Worm (Caenorhabditis elegans): ENCODE results near the gene R07C12.1.

Gene R07C12.1

DNA sequence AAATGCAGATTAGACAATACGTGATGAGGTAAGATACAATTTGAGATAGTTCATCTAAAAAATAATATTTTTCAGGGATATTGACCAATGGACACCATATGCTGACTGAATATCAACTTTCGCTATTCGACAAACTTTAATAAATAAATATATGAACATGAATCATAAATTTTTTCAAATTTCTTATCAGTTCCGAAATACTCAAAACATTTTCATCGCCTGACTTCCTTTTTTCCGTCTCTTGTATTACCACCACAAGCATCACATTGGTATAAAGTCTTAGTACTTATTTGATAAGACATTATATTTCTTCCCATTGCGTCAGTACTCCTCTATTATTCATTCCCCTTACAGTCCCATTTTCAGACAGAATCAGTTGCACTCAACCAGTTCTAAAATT, at the start of gene R07C12.1, which contains the start of gene K08D10.10:
Gene R07C12.1, plus strand, starts transcription at position 314 of the 400 bp plus-strand sequence.
Gene K08D10.10, plus strand, starts transcription at position 93 of the 400 bp plus-strand sequence.
- TF ChIP-seq B0261.1 (tag; optimal IDR thresholded peaks at IDR 0.05) (no peak), nhr-80 (tag; optimal IDR thresholded peaks at IDR 0.05) (peak; percentile 42)

DNA sequence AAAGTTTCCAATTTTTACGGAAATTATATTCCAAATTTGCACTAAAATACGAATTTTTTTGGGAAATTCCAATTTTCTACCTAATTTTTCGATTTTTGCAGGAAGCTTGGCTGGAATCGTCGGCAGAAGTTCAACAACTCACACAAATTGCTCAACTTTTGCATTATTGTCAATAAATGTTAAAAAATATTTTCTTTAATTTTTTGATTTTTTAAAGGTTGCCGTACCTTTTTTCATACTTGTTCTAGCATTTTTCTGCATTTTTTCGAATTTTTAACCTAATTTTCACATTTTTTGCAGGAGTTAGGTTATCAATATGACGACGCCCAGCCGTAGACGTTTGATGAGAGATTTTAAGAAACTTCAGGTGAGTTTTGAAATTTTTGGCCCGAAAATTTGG, 49.5 kb upstream of the R07C12.1 start, which contains the start of gene ubc-1:
Gene ubc-1, plus strand, starts transcription at position 301 of the 400 bp plus-strand sequence.
- TF ChIP-seq hmg-1.2 (GFP tag; IDR thresholded peaks at IDR 0.05) (no peak), cebp-1 (GFP tag; IDR thresholded peaks at IDR 0.05) (no peak), cebp-1 (tag; optimal IDR thresholded peaks at IDR 0.05) (no peak), chd-7 (tag; optimal IDR thresholded peaks at IDR 0.05) (no peak), mxl-1 (tag; optimal IDR thresholded peaks at IDR 0.05) (no peak), F37B4.10 (GFP tag; IDR thresholded peaks at IDR 0.05) (no peak), ceh-27 (GFP tag; optimal IDR thresholded peaks at IDR 0.05) (no peak), gei-17 (GFP tag; optimal IDR thresholded peaks at IDR 0.05) (no peak), egrh-3 (GFP tag; IDR thresholded peaks at IDR 0.05) (no peak), ztf-22 (GFP tag; optimal IDR thresholded peaks at IDR 0.05) (no peak), bed-2 (GFP tag; IDR thresholded peaks at IDR 0.05) (no peak), D2030.7 (GFP tag; IDR thresholded peaks at IDR 0.05) (no peak), repo-1 (tag; optimal IDR thresholded peaks at IDR 0.05) (no peak), C06A6.2 (GFP tag; conservative IDR thresholded peaks at IDR 0.05) (no peak), ceh-100 (GFP tag; IDR thresholded peaks at IDR 0.05) (no peak), hlh-12 (tag; optimal IDR thresholded peaks at IDR 0.05) (no peak), sea-2 (GFP tag; IDR thresholded peaks at IDR 0.05) (no peak), snpc-4 (GFP tag; optimal IDR thresholded peaks at IDR 0.05) (no peak), snpc-4 (tag; optimal IDR thresholded peaks at IDR 0.05) (no peak), lsy-27 (tag; optimal IDR thresholded peaks at IDR 0.05; ENCODE audit: borderline replicate concordance, insufficient read depth) (no peak), ceh-91 (GFP tag; IDR thresholded peaks at IDR 0.05) (no peak), ccch-3 (GFP tag; optimal IDR thresholded peaks at IDR 0.05) (no peak)

DNA sequence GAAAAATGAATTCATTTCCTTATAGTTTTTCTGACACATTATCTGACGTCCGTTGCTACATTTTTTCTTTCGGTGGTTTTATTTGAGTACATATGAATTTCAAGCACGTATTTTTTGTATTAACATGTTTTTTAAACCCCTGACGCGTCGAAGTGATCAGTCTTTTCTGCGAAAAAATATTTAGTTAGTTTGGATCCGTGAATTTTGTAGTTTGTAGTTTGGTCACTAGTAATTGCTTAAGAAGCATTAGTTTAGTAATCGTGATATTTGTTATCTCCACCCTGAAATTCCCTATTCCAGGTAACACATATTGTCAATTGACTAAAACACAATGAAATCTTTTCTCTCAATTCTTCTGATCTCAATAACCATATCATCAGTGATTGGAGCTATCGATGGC, 43.5 kb upstream of the R07C12.1 start, which contains the start of gene C35B1.7:
Gene C35B1.7, plus strand, starts transcription at position 301 of the 400 bp plus-strand sequence.
- TF ChIP-seq ztf-25 (GFP tag; IDR thresholded peaks at IDR 0.05) (no peak), mel-28 (tag; optimal IDR thresholded peaks at IDR 0.05; ENCODE audit: borderline replicate concordance) (no peak), hlh-26 (GFP tag; conservative IDR thresholded peaks at IDR 0.05) (no peak), ceh-91 (GFP tag; IDR thresholded peaks at IDR 0.05) (no peak), egl-44 (GFP tag; IDR thresholded peaks at IDR 0.05) (no peak), ceh-27 (GFP tag; optimal IDR thresholded peaks at IDR 0.05) (no peak), ceh-100 (GFP tag; IDR thresholded peaks at IDR 0.05) (no peak)

DNA sequence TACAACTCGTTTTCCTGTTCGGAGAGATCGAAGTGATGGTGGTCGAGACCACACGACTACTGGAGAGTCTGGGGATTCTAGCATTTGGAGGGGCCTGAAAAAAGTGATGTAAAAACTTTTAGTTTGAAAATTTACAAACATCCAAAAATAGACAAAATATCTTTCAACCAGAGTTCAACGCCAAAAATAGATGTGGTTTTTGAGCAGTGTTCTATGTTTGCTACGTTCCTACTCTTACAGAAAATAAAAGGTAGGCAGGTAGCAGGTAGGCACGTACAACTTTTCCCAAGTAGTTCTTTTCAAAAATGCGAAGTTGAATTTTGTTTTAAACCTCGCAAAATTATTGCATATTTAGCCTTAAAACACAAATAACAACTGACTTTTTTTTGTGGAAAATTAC, 39.9 kb upstream of the R07C12.1 start, which contains the start of gene F49F1.14:
Gene F49F1.14, minus strand, starts transcription at position 101 of the 400 bp plus-strand sequence.
- TF ChIP-seq sdz-38 (tag; optimal IDR thresholded peaks at IDR 0.05) (no peak), mel-28 (tag; optimal IDR thresholded peaks at IDR 0.05; ENCODE audit: borderline replicate concordance) (no peak), nhr-90 (tag; optimal IDR thresholded peaks at IDR 0.05) (no peak), rec-8 (tag; optimal IDR thresholded peaks at IDR 0.05) (no peak), ceh-40 (GFP tag; IDR thresholded peaks at IDR 0.05) (no peak), mes-4 (tag; optimal IDR thresholded peaks at IDR 0.05) (no peak), madf-8 (GFP tag; conservative IDR thresholded peaks at IDR 0.05) (no peak), ztf-25 (GFP tag; IDR thresholded peaks at IDR 0.05) (no peak)

Measured in whole organism, young adult.